Fruit fly (Drosophila melanogaster) whole organism, embryonic: ENCODE data around the gene CG6569.
A peak's percentile ranks its signal among the peaks of the same experiment; 100 is the strongest.

Experiments used
- Awh ChIP-seq: fragments of 200-800 bp; sonication (Bioruptor generic); IDR thresholded peaks from 2 replicates; pipeline ENCODE4, ENCODE4 v1.3.6; 2022; ENCODE audit warnings: missing biosample characterization, missing genetic modification characterization
- Blimp-1 ChIP-seq: fragments of 200-800 bp; sonication (Bioruptor generic); optimal IDR thresholded peaks from 3 replicates; lab custom pipeline; 2018; ENCODE audit warnings: missing biosample characterization, missing genetic modification characterization, mild to moderate bottlenecking, moderate library complexity, missing genetic modification reagents
- CG10979 ChIP-seq: fragments of 200-800 bp; sonication (Bioruptor generic); optimal IDR thresholded peaks from 2 replicates; lab custom pipeline; 2018; ENCODE audit warnings: missing biosample characterization, mild to moderate bottlenecking, missing genetic modification characterization, moderate library complexity
- CG11093 ChIP-seq: fragments of 200-800 bp; sonication (Bioruptor generic); IDR thresholded peaks from 3 replicates; pipeline ENCODE4 v1.3.6; 2022; ENCODE audit warnings: missing biosample characterization, missing genetic modification characterization
- CG12071 ChIP-seq: fragments of 200-800 bp; sonication (Bioruptor generic); optimal IDR thresholded peaks from 3 replicates; lab custom pipeline; 2018; ENCODE audit warnings: missing biosample characterization, mild to moderate bottlenecking, missing genetic modification characterization
- CG12104 ChIP-seq: fragments of 200-800 bp; sonication (Bioruptor generic); optimal IDR thresholded peaks from 3 replicates; lab custom pipeline; 2016; ENCODE audit warnings: missing biosample characterization, missing genetic modification characterization
- CG17802 ChIP-seq: fragments of 200-800 bp; sonication (Bioruptor generic); optimal IDR thresholded peaks from 2 replicates; lab custom pipeline; 2018; ENCODE audit warnings: missing biosample characterization, mild to moderate bottlenecking, missing genetic modification characterization, moderate library complexity
- CG17912 ChIP-seq: fragments of 200-800 bp; sonication (Bioruptor generic); optimal IDR thresholded peaks from 2 replicates; lab custom pipeline; 2018; ENCODE audit warnings: missing biosample characterization, mild to moderate bottlenecking, missing genetic modification characterization
- CG2202 ChIP-seq: fragments of 200-800 bp; sonication (Bioruptor generic); optimal IDR thresholded peaks from 2 replicates; lab custom pipeline; 2018; ENCODE audit warnings: missing biosample characterization, mild to moderate bottlenecking, missing genetic modification characterization
- CG3281 ChIP-seq: fragments of 200-800 bp; sonication (Bioruptor generic); optimal IDR thresholded peaks from 3 replicates; lab custom pipeline; 2017; ENCODE audit warnings: missing biosample characterization, mild to moderate bottlenecking, missing genetic modification characterization
- CG33557 ChIP-seq: fragments of 200-800 bp; sonication (Bioruptor generic); optimal IDR thresholded peaks from 2 replicates; lab custom pipeline; 2019; ENCODE audit warnings: missing biosample characterization, mild to moderate bottlenecking, missing genetic modification characterization, moderate library complexity
- CG43689 ChIP-seq: fragments of 200-800 bp; sonication (Bioruptor generic); IDR thresholded peaks from 2 replicates; pipeline ENCODE4 v1.3.6; 2022; ENCODE audit warnings: missing biosample characterization, missing genetic modification characterization
- CG6175 ChIP-seq: fragments of 200-800 bp; sonication (Bioruptor generic); IDR thresholded peaks from 3 replicates; pipeline ENCODE4 v1.3.6; 2022; ENCODE audit warnings: missing biosample characterization, missing genetic modification characterization
- CG6765 ChIP-seq: fragments of 200-800 bp; sonication (Bioruptor generic); optimal IDR thresholded peaks from 3 replicates; lab custom pipeline; 2017; ENCODE audit warnings: missing biosample characterization, mild to moderate bottlenecking, missing genetic modification characterization
- CG7271 ChIP-seq: fragments of 200-800 bp; sonication (Bioruptor generic); optimal IDR thresholded peaks from 2 replicates; lab custom pipeline; 2018; ENCODE audit warnings: missing biosample characterization, mild to moderate bottlenecking, missing genetic modification characterization, moderate library complexity
- CG7745 ChIP-seq: fragments of 200-800 bp; sonication (Bioruptor generic); optimal IDR thresholded peaks from 2 replicates; lab custom pipeline; 2018; ENCODE audit warnings: missing biosample characterization, mild to moderate bottlenecking, missing genetic modification characterization, moderate library complexity
- CG9797 ChIP-seq: fragments of 200-800 bp; sonication (Bioruptor generic); optimal IDR thresholded peaks from 3 replicates; lab custom pipeline; 2018; ENCODE audit warnings: missing biosample characterization, mild to moderate bottlenecking, missing genetic modification characterization
- Dp ChIP-seq: fragments of 200-800 bp; sonication (Bioruptor generic); optimal IDR thresholded peaks from 2 replicates; lab custom pipeline; 2018; ENCODE audit warnings: missing biosample characterization, mild to moderate bottlenecking, missing genetic modification characterization, moderate library complexity
- Dref ChIP-seq: fragments of 200-800 bp; sonication (Bioruptor generic); IDR thresholded peaks from 2 replicates; pipeline ENCODE4 v1.3.6; 2022; ENCODE audit warnings: missing biosample characterization, missing genetic modification characterization
- HLHmδ ChIP-seq: fragments of 200-800 bp; sonication (Bioruptor generic); optimal IDR thresholded peaks from 2 replicates; lab custom pipeline; 2018; ENCODE audit warnings: missing biosample characterization, mild to moderate bottlenecking, missing genetic modification characterization, moderate library complexity
- Hmr ChIP-seq: fragments of 200-800 bp; sonication (Bioruptor generic); optimal IDR thresholded peaks from 3 replicates; lab custom pipeline; 2017; ENCODE audit warnings: mild to moderate bottlenecking, missing biosample characterization, missing genetic modification reagents, missing genetic modification characterization
- Kr ChIP-seq: fragments of 200-800 bp; sonication (Bioruptor generic); optimal IDR thresholded peaks from 2 replicates; lab custom pipeline; 2017; ENCODE audit warnings: missing biosample characterization, mild to moderate bottlenecking, missing genetic modification characterization
- MESR4 ChIP-seq: fragments of 200-800 bp; sonication (Bioruptor generic); optimal IDR thresholded peaks from 2 replicates; lab custom pipeline; 2018; ENCODE audit warnings: missing biosample characterization, mild to moderate bottlenecking, missing genetic modification characterization, moderate library complexity
- Myb ChIP-seq: fragments of 200-800 bp; sonication (Bioruptor generic); optimal IDR thresholded peaks from 2 replicates; lab custom pipeline; 2016; ENCODE audit warnings: missing biosample characterization, missing genetic modification characterization
- Nf-YA ChIP-seq: fragments of 200-800 bp; sonication (Bioruptor generic); IDR thresholded peaks from 2 replicates; pipeline ENCODE4 v1.3.6; 2022; ENCODE audit warnings: missing biosample characterization, missing genetic modification characterization
- Optix ChIP-seq: fragments of 200-800 bp; sonication (Bioruptor generic); IDR thresholded peaks from 3 replicates; pipeline ENCODE4 v1.3.6; 2022; ENCODE audit warnings: missing biosample characterization, missing genetic modification characterization
- Poxn ChIP-seq: fragments of 200-800 bp; sonication (Bioruptor generic); IDR thresholded peaks from 2 replicates; pipeline ENCODE4 v1.3.6; 2022; ENCODE audit warnings: missing biosample characterization, missing genetic modification characterization
- TFAM ChIP-seq: fragments of 200-800 bp; sonication (Bioruptor generic); optimal IDR thresholded peaks from 2 replicates; lab custom pipeline; 2017; ENCODE audit warnings: missing biosample characterization, missing genetic modification characterization, inconsistent platforms
- Vsx1 ChIP-seq: fragments of 200-800 bp; sonication (Bioruptor generic); optimal IDR thresholded peaks from 2 replicates; lab custom pipeline; 2017; ENCODE audit warnings: missing biosample characterization, mild to moderate bottlenecking, missing genetic modification characterization, missing genetic modification reagents
- aop ChIP-seq: fragments of 200-800 bp; sonication (Bioruptor generic); IDR thresholded peaks from 2 replicates; pipeline ENCODE4 v1.3.6; 2022; ENCODE audit warnings: missing biosample characterization, missing genetic modification characterization
- ara ChIP-seq: fragments of 200-800 bp; sonication (Bioruptor generic); IDR thresholded peaks from 2 replicates; pipeline ENCODE4 v1.3.6; 2022; ENCODE audit warnings: missing biosample characterization, missing genetic modification characterization
- ato ChIP-seq: fragments of 200-800 bp; sonication (Bioruptor generic); IDR thresholded peaks from 2 replicates; pipeline ENCODE4 v1.3.6; 2022; ENCODE audit warnings: missing biosample characterization, missing genetic modification characterization; ENCODE audit not compliant: partially characterized antibody
- bbx ChIP-seq: fragments of 200-800 bp; sonication (Bioruptor generic); IDR thresholded peaks from 2 replicates; pipeline ENCODE4 v1.3.6; 2022; ENCODE audit warnings: missing biosample characterization, missing genetic modification characterization; ENCODE audit not compliant: partially characterized antibody
- cg ChIP-seq: fragments of 200-800 bp; sonication (Bioruptor generic); optimal IDR thresholded peaks from 3 replicates; lab custom pipeline; 2019; ENCODE audit warnings: missing biosample characterization, mild to moderate bottlenecking, missing genetic modification characterization, moderate library complexity
- crol ChIP-seq: fragments of 200-800 bp; sonication (Bioruptor generic); IDR thresholded peaks from 2 replicates; pipeline ENCODE4 v1.3.6; 2022; ENCODE audit warnings: missing biosample characterization, missing genetic modification characterization
- cwo ChIP-seq: fragments of 200-800 bp; sonication (Bioruptor generic); optimal IDR thresholded peaks from 3 replicates; lab custom pipeline; 2017; ENCODE audit warnings: missing biosample characterization, missing genetic modification characterization, mild to moderate bottlenecking, moderate library complexity, missing genetic modification reagents
- dimm ChIP-seq: fragments of 200-800 bp; sonication (Bioruptor generic); IDR thresholded peaks from 2 replicates; pipeline ENCODE4 v1.3.6; 2022; ENCODE audit warnings: missing biosample characterization, missing genetic modification characterization
- eyg ChIP-seq: fragments of 200-800 bp; sonication (Bioruptor generic); optimal IDR thresholded peaks from 3 replicates; lab custom pipeline; 2016; ENCODE audit warnings: missing biosample characterization, missing genetic modification characterization
- ham ChIP-seq: fragments of 200-800 bp; sonication (Bioruptor generic); IDR thresholded peaks from 2 replicates; pipeline ENCODE4 v1.3.6; 2022; ENCODE audit warnings: missing biosample characterization, missing genetic modification characterization
- insv ChIP-seq, 2 experiments: fragments of 200-800 bp; sonication (Bioruptor generic); optimal IDR thresholded peaks; 3 replicates each; lab custom pipeline; 2016 to 2018; ENCODE audit warnings: missing biosample characterization in 2 of 2, missing genetic modification characterization in 2 of 2
- ken ChIP-seq: fragments of 200-800 bp; sonication (Bioruptor generic); IDR thresholded peaks from 3 replicates; pipeline ENCODE4 v1.3.6; 2022; ENCODE audit warnings: missing biosample characterization, missing genetic modification characterization
- knrl ChIP-seq: fragments of 200-800 bp; sonication (Bioruptor generic); IDR thresholded peaks from 3 replicates; pipeline ENCODE4 v1.3.6; 2022; ENCODE audit warnings: missing biosample characterization, missing genetic modification characterization; ENCODE audit not compliant: partially characterized antibody
- nau ChIP-seq: fragments of 200-800 bp; sonication (Bioruptor generic); optimal IDR thresholded peaks from 3 replicates; lab custom pipeline; 2017; ENCODE audit warnings: missing biosample characterization, mild to moderate bottlenecking, missing genetic modification characterization, missing genetic modification reagents
- pfk ChIP-seq: fragments of 200-800 bp; sonication (Bioruptor generic); optimal IDR thresholded peaks from 2 replicates; lab custom pipeline; 2018; ENCODE audit warnings: missing biosample characterization, mild to moderate bottlenecking, missing genetic modification characterization, moderate library complexity
- psq ChIP-seq: fragments of 200-800 bp; sonication (Bioruptor generic); optimal IDR thresholded peaks from 2 replicates; lab custom pipeline; 2017; ENCODE audit warnings: missing biosample characterization, missing genetic modification characterization
- ranshi ChIP-seq: fragments of 200-800 bp; sonication (Bioruptor generic); IDR thresholded peaks from 2 replicates; pipeline ENCODE4 v1.3.6; 2022; ENCODE audit warnings: missing biosample characterization, missing genetic modification characterization
- stwl ChIP-seq: fragments of 200-800 bp; sonication (Bioruptor generic); optimal IDR thresholded peaks from 3 replicates; lab custom pipeline; 2018; ENCODE audit warnings: missing biosample characterization, mild to moderate bottlenecking, missing genetic modification characterization, moderate library complexity
- trem ChIP-seq: fragments of 200-800 bp; optimal IDR thresholded peaks from 3 replicates; lab custom pipeline; 2019; ENCODE audit warnings: missing biosample characterization, mild to moderate bottlenecking, missing genetic modification characterization, moderate library complexity
- vfl ChIP-seq: fragments of 200-800 bp; sonication (Bioruptor generic); optimal IDR thresholded peaks from 2 replicates; lab custom pipeline; 2016; ENCODE audit warnings: missing biosample characterization, missing genetic modification characterization
- vnd ChIP-seq: fragments of 200-800 bp; sonication (Bioruptor generic); IDR thresholded peaks from 3 replicates; pipeline ENCODE4 v1.3.6; 2022; ENCODE audit warnings: missing biosample characterization, missing genetic modification characterization; ENCODE audit not compliant: partially characterized antibody
- zfh2 ChIP-seq: fragments of 200-800 bp; sonication (Bioruptor generic); optimal IDR thresholded peaks from 2 replicates; lab custom pipeline; 2016; ENCODE audit warnings: missing biosample characterization, missing genetic modification characterization

Gene CG6569

DNA sequence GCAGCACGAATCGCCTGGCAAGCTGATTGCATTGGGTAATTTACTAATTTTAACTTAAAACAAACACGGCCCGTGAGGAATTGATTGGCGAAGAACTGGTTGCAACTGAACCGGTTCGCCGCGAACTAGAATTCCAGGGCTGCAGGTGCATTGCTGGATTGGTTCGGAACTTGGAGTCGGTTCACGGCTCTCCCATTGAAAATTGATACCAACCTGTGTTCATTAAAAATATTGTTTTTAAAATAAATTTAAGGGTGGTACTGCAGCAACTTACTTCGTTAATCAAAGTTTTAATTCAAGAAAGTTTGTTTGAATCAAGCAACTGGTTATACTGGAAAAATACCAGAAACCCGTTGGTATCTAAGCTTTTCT is 45.2 kb downstream of the CG6569 start, which contains the start of gene CASK (continued):
- TF ChIP-seq dimm (GFP tag; lab: Robert Waterston, UW): no peak
- no peak for TF ChIP-seq nau
- TF ChIP-seq Nf-YA (GFP tag; lab: Robert Waterston, UW): no peak
- peak; percentile 85 for TF ChIP-seq CG9797 (GFP tag; lab: Kevin White, UChicago)
- TF ChIP-seq trem (tag; lab: Kevin White, UChicago): peak; percentile 33
- no peak for TF ChIP-seq crol (GFP tag; lab: Robert Waterston, UW)
- no peak for TF ChIP-seq CG12071
- no peak for TF ChIP-seq CG11093
- no peak for TF ChIP-seq Blimp-1 (GFP tag; lab: Kevin White, UChicago)
- no peak for TF ChIP-seq CG17802 (tag; lab: Kevin White, UChicago)
- no peak for TF ChIP-seq eyg (GFP tag; lab: Kevin White, UChicago)
- no peak for TF ChIP-seq Optix
- no peak for TF ChIP-seq vfl
- TF ChIP-seq stwl: peak; percentile 52
- TF ChIP-seq Vsx1 (GFP tag; lab: Kevin White, UChicago): no peak
- TF ChIP-seq CG2202 (tag; lab: Kevin White, UChicago): no peak
- no peak for TF ChIP-seq CG17912 (GFP tag; lab: Kevin White, UChicago)
- no peak for TF ChIP-seq vnd (GFP tag; lab: Robert Waterston, UW)
- no peak for TF ChIP-seq cwo (GFP tag; lab: Kevin White, UChicago)
- TF ChIP-seq ara (GFP tag; lab: Robert Waterston, UW): no peak
- TF ChIP-seq CG7271: no peak
- TF ChIP-seq CG7745: no peak
- TF ChIP-seq pfk (GFP tag; lab: Kevin White, UChicago): no peak
- TF ChIP-seq Awh (GFP tag; lab: Robert Waterston, UW): no peak
- TF ChIP-seq Poxn (GFP tag; lab: Robert Waterston, UW): no peak
- TF ChIP-seq insv (GFP tag; optimal IDR thresholded peaks at IDR 0.05; lab: Kevin White, UChicago): peak in 1 of 2 experiments; percentile 12
- peak; percentile 87 for TF ChIP-seq Dp (GFP tag; lab: Kevin White, UChicago)
- TF ChIP-seq CG6765 (GFP tag; lab: Kevin White, UChicago): no peak
- no peak for TF ChIP-seq CG6175 (GFP tag; lab: Robert Waterston, UW)
- TF ChIP-seq Dref (GFP tag; lab: Robert Waterston, UW): no peak
- peak; percentile 3 for TF ChIP-seq CG10979 (tag; lab: Kevin White, UChicago)
- TF ChIP-seq CG12104 (GFP tag; lab: Kevin White, UChicago): no peak
- TF ChIP-seq ken: no peak
- no peak for TF ChIP-seq Myb (GFP tag; lab: Kevin White, UChicago)
- peak; percentile 67 for TF ChIP-seq cg (GFP tag; lab: Kevin White, UChicago)
- no peak for TF ChIP-seq CG33557
- peak; percentile 21 for TF ChIP-seq zfh2 (GFP tag; lab: Kevin White, UChicago)
- TF ChIP-seq TFAM: no peak
- peak; percentile 80 for TF ChIP-seq bbx
- no peak for TF ChIP-seq HLHmδ
- peak; percentile 60 for TF ChIP-seq knrl (GFP tag; lab: Robert Waterston, UW)
- TF ChIP-seq ranshi: no peak
- TF ChIP-seq aop: no peak
- no peak for TF ChIP-seq ato
- TF ChIP-seq Kr (GFP tag; lab: Kevin White, UChicago): no peak
- TF ChIP-seq psq (GFP tag; lab: Kevin White, UChicago): no peak
- TF ChIP-seq ham (GFP tag; lab: Robert Waterston, UW): no peak
- peak; percentile 20 for TF ChIP-seq Hmr
- peak; percentile 79 for TF ChIP-seq MESR4 (GFP tag; lab: Kevin White, UChicago)
- TF ChIP-seq CG3281 (GFP tag; lab: Kevin White, UChicago): no peak
- TF ChIP-seq CG43689: no peak
